Fruit fly (Drosophila melanogaster) whole organism, adult: ENCODE measurements around the gene CG5790.

Source experiments
- CG11617 ChIP-seq: fragments of 200-800 bp; sonication (Bioruptor generic); optimal IDR thresholded peaks from 2 replicates; lab custom pipeline; 2017; ENCODE audit warnings: mild to moderate bottlenecking, missing biosample characterization, missing genetic modification reagents, missing genetic modification characterization
- CG12768 ChIP-seq: fragments of 200-800 bp; sonication (Bioruptor generic); optimal IDR thresholded peaks from 2 replicates; lab custom pipeline; 2017; ENCODE audit warnings: missing biosample characterization, missing genetic modification characterization, mild to moderate bottlenecking, moderate library complexity, missing genetic modification reagents
- CG14711 ChIP-seq: fragments of 200-800 bp; sonication (Bioruptor generic); optimal IDR thresholded peaks from 2 replicates; lab custom pipeline; 2018; ENCODE audit warnings: missing biosample characterization, mild to moderate bottlenecking, missing genetic modification characterization, moderate library complexity
- CG1620 ChIP-seq: fragments of 200-800 bp; sonication (Bioruptor generic); optimal IDR thresholded peaks from 2 replicates; lab custom pipeline; 2016; ENCODE audit warnings: missing biosample characterization, missing genetic modification characterization
- CG7045 ChIP-seq: fragments of 200-800 bp; sonication (Bioruptor generic); optimal IDR thresholded peaks from 2 replicates; lab custom pipeline; 2017; ENCODE audit warnings: missing biosample characterization, mild to moderate bottlenecking, missing genetic modification characterization
- CG7101 ChIP-seq: fragments of 200-800 bp; sonication (Bioruptor generic); optimal IDR thresholded peaks from 2 replicates; lab custom pipeline; 2018; ENCODE audit warnings: missing biosample characterization, mild to moderate bottlenecking, missing genetic modification characterization, moderate library complexity
- Crg-1 ChIP-seq: fragments of 200-800 bp; sonication (Bioruptor generic); optimal IDR thresholded peaks from 2 replicates; lab custom pipeline; 2016; ENCODE audit warnings: missing biosample characterization, missing genetic modification characterization
- bab1 ChIP-seq: fragments of 200-800 bp; sonication (Bioruptor generic); optimal IDR thresholded peaks from 3 replicates; lab custom pipeline; 2019; ENCODE audit warnings: missing biosample characterization, mild to moderate bottlenecking, missing genetic modification characterization, moderate library complexity
- cic ChIP-seq: fragments of 200-800 bp; sonication (Bioruptor generic); optimal IDR thresholded peaks from 2 replicates; lab custom pipeline; 2017; ENCODE audit warnings: missing biosample characterization, mild to moderate bottlenecking, missing genetic modification characterization, moderate library complexity
- kay ChIP-seq: fragments of 200-800 bp; sonication (Bioruptor generic); peaks from one replicate; lab custom pipeline; 2016; ENCODE audit warnings: missing biosample characterization, missing genetic modification characterization, borderline replicate concordance
- toe ChIP-seq: fragments of 200-800 bp; sonication (Bioruptor generic); optimal IDR thresholded peaks from 2 replicates; lab custom pipeline; 2016; ENCODE audit warnings: missing biosample characterization, missing genetic modification characterization

- TF ChIP-seq CG11617 (GFP tag; lab: Kevin White, UChicago) (no peak), toe (GFP tag; lab: Kevin White, UChicago) (no peak), bab1 (no peak), kay (GFP tag; lab: Kevin White, UChicago) (no peak), CG14711 (tag; lab: Kevin White, UChicago) (no peak), CG12768 (GFP tag; lab: Kevin White, UChicago) (no peak), CG7045 (GFP tag; lab: Kevin White, UChicago) (no peak), cic (GFP tag; lab: Kevin White, UChicago) (no peak), Crg-1 (no peak), CG7101 (tag; lab: Kevin White, UChicago) (no peak), CG1620 (GFP tag; lab: Kevin White, UChicago) (no peak)
Observed at dm6 chr2L:18294421-18294890, at the start of gene CG5790.
